Worm (Caenorhabditis elegans) whole organism, L4/young adult: Measurements from ENCODE around the gene fbxa-86.

Source experiments
- W03F9.2 ChIP-seq: fragments of 150-350 bp; optimal IDR thresholded peaks from 2 replicates; lab custom pipeline; 2014; ENCODE audit warnings: missing biosample characterization, missing genetic modification characterization
- dao-5 ChIP-seq: sonication (generic microtip); optimal IDR thresholded peaks from 2 replicates; lab custom pipeline; 2016; ENCODE audit warnings: missing genotype, missing genetic modification characterization, moderate library complexity, missing compliant biosample characterization
- him-1 ChIP-seq: sonication (generic microtip); optimal IDR thresholded peaks from 2 replicates; lab custom pipeline; 2016; ENCODE audit warnings: missing genotype, missing genetic modification reagents, missing genetic modification characterization, missing compliant biosample characterization

fbxa-86 gene

ce11 chrIV:4937647-4938046 is at the start of gene fbxa-86:
Gene fbxa-86, minus strand, starts transcription at chrIV:4938013.
- TF ChIP-seq dao-5 (tag; lab: Kevin White, UChicago): no peak
- no peak for TF ChIP-seq W03F9.2 (tag; lab: Kevin White, UChicago)
- TF ChIP-seq him-1: no peak

ce11 chrIV:4986246-4986645 is 48.4 kb upstream of the fbxa-86 start, which contains the start of gene clec-177:
Gene clec-177, plus strand, starts transcription at chrIV:4986546.
- TF ChIP-seq him-1: no peak
- TF ChIP-seq W03F9.2 (tag; lab: Kevin White, UChicago): no peak
- TF ChIP-seq dao-5 (tag; lab: Kevin White, UChicago): no peak

- TF ChIP-seq W03F9.2 (tag; lab: Kevin White, UChicago) (no peak), dao-5 (tag; lab: Kevin White, UChicago) (no peak), him-1 (no peak)
Observed at ce11 chrIV:4983746-4984145, 45.9 kb upstream of the fbxa-86 start, which contains the start of gene clec-176. Gene clec-176, plus strand, starts transcription at chrIV:4984046.

ce11 chrIV:4982477-4982876 is 44.7 kb upstream of the fbxa-86 start, which contains the start of gene E03H12.4:
Gene E03H12.4, plus strand, starts transcription at chrIV:4982596.
- no peak for TF ChIP-seq dao-5 (tag; lab: Kevin White, UChicago)
- TF ChIP-seq W03F9.2 (tag; lab: Kevin White, UChicago): no peak
- no peak for TF ChIP-seq him-1

ce11 chrIV:4981027-4981426 is 43.2 kb upstream of the fbxa-86 start, which contains the start of gene srz-24:
Gene srz-24, minus strand, starts transcription at chrIV:4981127.
- TF ChIP-seq him-1 (no peak), W03F9.2 (tag; lab: Kevin White, UChicago) (no peak), dao-5 (tag; lab: Kevin White, UChicago) (no peak)

- TF ChIP-seq dao-5 (tag; lab: Kevin White, UChicago): no peak
- no peak for TF ChIP-seq W03F9.2 (tag; lab: Kevin White, UChicago)
- no peak for TF ChIP-seq him-1
Observed at ce11 chrIV:4977176-4977693, 39.4 kb upstream of the fbxa-86 start, which contains the start of gene E03H12.5. Gene E03H12.5, plus strand, starts transcription at chrIV:4977226.

ce11 chrIV:4975995-4976394 is 38.2 kb upstream of the fbxa-86 start, which contains the start of gene Y9C9A.16:
Gene Y9C9A.16, minus strand, starts transcription at chrIV:4976125.
- no peak for TF ChIP-seq him-1
- TF ChIP-seq W03F9.2 (tag; lab: Kevin White, UChicago): no peak
- TF ChIP-seq dao-5 (tag; lab: Kevin White, UChicago): no peak

- no peak for TF ChIP-seq W03F9.2 (tag; lab: Kevin White, UChicago)
Observed at ce11 chrIV:4969419-4969818, 31.6 kb upstream of the fbxa-86 start, which contains the start of gene Y9C9A.13. Gene Y9C9A.13, minus strand, starts transcription at chrIV:4969519.

ce11 chrIV:4963834-4964233 is 26.0 kb upstream of the fbxa-86 start, which contains the start of gene txt-3:
Gene txt-3, plus strand, starts transcription at chrIV:4963958.
- TF ChIP-seq W03F9.2 (tag; lab: Kevin White, UChicago) (no peak), dao-5 (tag; lab: Kevin White, UChicago) (no peak), him-1 (no peak)

ce11 chrIV:4960623-4961022 is 22.8 kb upstream of the fbxa-86 start, which contains the start of gene str-164:
Gene str-164, plus strand, starts transcription at chrIV:4960735.
- TF ChIP-seq him-1 (no peak), dao-5 (tag; lab: Kevin White, UChicago) (no peak), W03F9.2 (tag; lab: Kevin White, UChicago) (no peak)

- TF ChIP-seq W03F9.2 (tag; lab: Kevin White, UChicago) (no peak), dao-5 (tag; lab: Kevin White, UChicago) (no peak), him-1 (no peak)
Observed at ce11 chrIV:4953887-4954286, 16.1 kb upstream of the fbxa-86 start, which contains the start of gene str-163. Gene str-163, plus strand, starts transcription at chrIV:4954187.

ce11 chrIV:4945771-4946170 is 8.0 kb upstream of the fbxa-86 start, which contains the start of gene str-169:
Gene str-169, plus strand, starts transcription at chrIV:4946071.
- TF ChIP-seq W03F9.2 (tag; lab: Kevin White, UChicago): no peak
- no peak for TF ChIP-seq dao-5 (tag; lab: Kevin White, UChicago)
- TF ChIP-seq him-1: no peak

ce11 chrIV:4941681-4942080 is 3.9 kb upstream of the fbxa-86 start, which contains the start of gene Y9C9A.5:
Gene Y9C9A.5, plus strand, starts transcription at chrIV:4941981.
- no peak for TF ChIP-seq dao-5 (tag; lab: Kevin White, UChicago)
- TF ChIP-seq him-1: no peak
- no peak for TF ChIP-seq W03F9.2 (tag; lab: Kevin White, UChicago)

- no peak for TF ChIP-seq W03F9.2 (tag; lab: Kevin White, UChicago)
- no peak for TF ChIP-seq him-1
- no peak for TF ChIP-seq dao-5 (tag; lab: Kevin White, UChicago)
Observed at ce11 chrIV:4938664-4939063, 851 bp upstream of the fbxa-86 start, which contains the start of gene str-168. Gene str-168, plus strand, starts transcription at chrIV:4938964.
